Worm (Caenorhabditis elegans) whole organism, L1 larva: Measurements from ENCODE around the gene alx-1.

Source experiments
- aha-1 ChIP-seq: fragments of 150-350 bp; optimal IDR thresholded peaks from 2 replicates; lab custom pipeline; 2014; ENCODE audit warnings: missing biosample characterization, missing genetic modification characterization
- alr-1 ChIP-seq: fragments of 200-800 bp; sonication (Bioruptor generic); optimal IDR thresholded peaks from 2 replicates; lab custom pipeline; 2018; ENCODE audit warnings: borderline replicate concordance, mild to moderate bottlenecking, missing genetic modification characterization, missing compliant biosample characterization
- egl-27 ChIP-seq, 2 experiments: fragments of 150-350 bp in 1 of 2; sonication (generic microtip); optimal IDR thresholded peaks; 3 replicates each; lab custom pipeline; 2017 to 2018; ENCODE audit warnings: missing biosample characterization in 2 of 2, missing genetic modification characterization in 2 of 2, missing genetic modification reagents in 2 of 2
- elt-3 ChIP-seq, 6 experiments: fragments of 150-350 bp in 1 of 6; sonication (generic microtip); optimal IDR thresholded peaks; 2 replicates each; lab custom pipeline; 2017 to 2018; ENCODE audit warnings: missing biosample characterization in 6 of 6, missing genetic modification characterization in 6 of 6, inconsistent platforms in 1 of 6
- fkh-10 ChIP-seq: sonication (generic microtip); optimal IDR thresholded peaks from 2 replicates; lab custom pipeline; 2017; ENCODE audit warnings: missing biosample characterization, missing genetic modification reagents, missing genetic modification characterization
- fos-1 ChIP-seq: fragments of 150-350 bp; optimal IDR thresholded peaks from 2 replicates; lab custom pipeline; 2014; ENCODE audit warnings: missing biosample characterization, missing genetic modification characterization
- lin-14 ChIP-seq: fragments of 200-800 bp; sonication (Bioruptor generic); optimal IDR thresholded peaks from 2 replicates; lab custom pipeline; 2018; ENCODE audit warnings: mild to moderate bottlenecking, missing genetic modification characterization, moderate library complexity, missing compliant biosample characterization
- nhr-19 ChIP-seq: fragments of 200-800 bp; sonication (Bioruptor generic); conservative IDR thresholded peaks from 2 replicates; pipeline ENCODE4 v1.3.6; 2022; ENCODE audit warnings: missing genetic modification characterization, missing compliant biosample characterization
- nhr-28 ChIP-seq: fragments of 150-350 bp; optimal IDR thresholded peaks from 2 replicates; lab custom pipeline; 2014; ENCODE audit warnings: missing biosample characterization, missing genetic modification characterization
- pax-3 ChIP-seq: fragments of 200-800 bp; sonication (Bioruptor generic); optimal IDR thresholded peaks from 2 replicates; lab custom pipeline; 2018; ENCODE audit warnings: mild to moderate bottlenecking, missing genetic modification characterization, moderate library complexity, missing compliant biosample characterization
- skn-1 ChIP-seq: fragments of 150-350 bp; optimal IDR thresholded peaks from 2 replicates; lab custom pipeline; 2014; ENCODE audit warnings: missing biosample characterization, missing genetic modification characterization
- sptf-1 ChIP-seq: fragments of 150-350 bp; optimal IDR thresholded peaks from 2 replicates; lab custom pipeline; 2014; ENCODE audit warnings: missing biosample characterization, missing genetic modification characterization

DNA sequence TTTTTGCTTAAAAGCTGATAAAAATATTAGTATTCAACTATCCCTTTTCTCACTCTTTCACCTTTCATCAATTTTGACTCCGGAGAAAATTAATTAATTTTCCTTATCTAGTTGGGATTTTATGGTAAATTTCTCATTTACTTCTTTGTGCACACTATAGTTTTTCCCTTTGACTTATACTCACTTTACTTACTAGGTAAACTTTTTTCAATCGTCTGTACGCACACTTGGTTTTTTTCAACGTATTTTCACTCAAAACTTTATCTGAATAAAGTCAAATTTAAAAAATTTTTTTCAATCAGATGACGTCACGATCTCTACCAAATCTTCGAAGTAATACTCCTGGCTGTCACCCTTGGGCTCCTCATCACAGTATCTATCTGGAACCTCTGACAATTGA, 55.0 kb downstream of the alx-1 start, which contains the start of gene C05B5.16:
- TF ChIP-seq fkh-10 (GFP tag; lab: Kevin White, UChicago) (no peak), aha-1 (no peak), fos-1 (no peak), nhr-28 (no peak), alr-1 (no peak), sptf-1 (no peak), pax-3 (tag; lab: Kevin White, UChicago) (no peak), elt-3 (tag; optimal IDR thresholded peaks at IDR 0.05; lab: Kevin White, UChicago) (no peak), skn-1 (tag; lab: Kevin White, UChicago) (no peak), lin-14 (no peak), egl-27 (tag; optimal IDR thresholded peaks at IDR 0.05; lab: Kevin White, UChicago) (no peak), nhr-19 (GFP tag; lab: Robert Waterston, UW) (no peak)
